Worm (Caenorhabditis elegans) whole organism, young adult: ENCODE results near the gene msrp-6.

Experiments
- F23B12.7 ChIP-seq: sonication (generic microtip); optimal IDR thresholded peaks from 2 replicates; lab custom pipeline; 2017; ENCODE audit warnings: missing genetic modification characterization, mild to moderate bottlenecking, missing compliant biosample characterization, antibody characterized with exemption, moderate library complexity; ENCODE audit not compliant: insufficient read depth
- ZK185.1 ChIP-seq: sonication (generic microtip); optimal IDR thresholded peaks from 2 replicates; lab custom pipeline; 2016; ENCODE audit warnings: mild to moderate bottlenecking, missing genetic modification characterization, missing compliant biosample characterization; ENCODE audit not compliant: poor library complexity, severe bottlenecking
- ama-1 ChIP-seq, 3 experiments: fragments of 150-350 bp in 1 of 3; sonication (generic microtip) in 2 of 3; optimal IDR thresholded peaks; 2 replicates each; lab custom pipeline; 2014 to 2018; ENCODE audit warnings: missing biosample characterization in 2 of 3, missing genetic modification characterization in 2 of 3, missing genetic modification reagents in 2 of 3
- attf-5 ChIP-seq: fragments of 200-800 bp; sonication (Bioruptor generic); optimal IDR thresholded peaks from 2 replicates; lab custom pipeline; 2018; ENCODE audit warnings: mild to moderate bottlenecking, missing genetic modification characterization, missing compliant biosample characterization
- attf-6 ChIP-seq: fragments of 200-800 bp; sonication (Bioruptor generic); IDR thresholded peaks from 2 replicates; pipeline ENCODE4 v1.3.6; 2022; ENCODE audit warnings: missing genetic modification reagents, missing genetic modification characterization, missing compliant biosample characterization
- ekl-4 ChIP-seq: fragments of 200-800 bp; sonication (Bioruptor generic); IDR thresholded peaks from 2 replicates; pipeline ENCODE4 v1.3.6; 2022; ENCODE audit warnings: missing genetic modification reagents, missing genetic modification characterization, missing compliant biosample characterization
- hlh-12 ChIP-seq: sonication (generic microtip); optimal IDR thresholded peaks from 2 replicates; lab custom pipeline; 2016; ENCODE audit warnings: missing genetic modification characterization, missing compliant biosample characterization
- hmg-1.2 ChIP-seq: fragments of 200-800 bp; sonication (Bioruptor generic); IDR thresholded peaks from 2 replicates; pipeline ENCODE4 v1.3.6; 2022; ENCODE audit warnings: missing genetic modification reagents, missing genetic modification characterization, missing compliant biosample characterization
- madf-8 ChIP-seq: fragments of 200-800 bp; sonication (Bioruptor generic); conservative IDR thresholded peaks from 2 replicates; pipeline ENCODE4 v1.3.6; 2022; ENCODE audit warnings: missing genetic modification reagents, missing genetic modification characterization, missing compliant biosample characterization
- mcd-1 ChIP-seq: fragments of 200-800 bp; sonication (Bioruptor generic); IDR thresholded peaks from 2 replicates; pipeline ENCODE4 v1.3.6; 2022; ENCODE audit warnings: missing genetic modification reagents, missing genetic modification characterization, missing compliant biosample characterization
- repo-1 ChIP-seq: sonication (generic microtip); optimal IDR thresholded peaks from 2 replicates; lab custom pipeline; 2017; ENCODE audit warnings: mild to moderate bottlenecking, missing genetic modification characterization, missing compliant biosample characterization
- unc-62 ChIP-seq: fragments of 150-350 bp; optimal IDR thresholded peaks from 2 replicates; lab custom pipeline; 2014; ENCODE audit warnings: missing biosample characterization, missing genetic modification reagents, missing genetic modification characterization
- ztf-18 ChIP-seq: sonication (generic microtip); optimal IDR thresholded peaks from 2 replicates; lab custom pipeline; 2016; ENCODE audit warnings: missing genotype, mild to moderate bottlenecking, missing genetic modification characterization, missing compliant biosample characterization

- no peak for TF ChIP-seq ZK185.1
- no peak for TF ChIP-seq hmg-1.2
- no peak for TF ChIP-seq madf-8 (GFP tag; lab: Robert Waterston, UW)
- TF ChIP-seq F23B12.7 (tag; lab: Kevin White, UChicago): no peak
- TF ChIP-seq ama-1 (optimal IDR thresholded peaks at IDR 0.05; lab: Kevin White, UChicago): no peak
- no peak for TF ChIP-seq ama-1 (GFP tag; optimal IDR thresholded peaks at IDR 0.05; lab: Kevin White, UChicago)
- TF ChIP-seq ekl-4 (GFP tag; lab: Robert Waterston, UW): no peak
- TF ChIP-seq attf-6 (GFP tag; lab: Robert Waterston, UW): no peak
- TF ChIP-seq unc-62 (GFP tag; lab: Kevin White, UChicago): no peak
- TF ChIP-seq repo-1 (tag; lab: Kevin White, UChicago): no peak
- TF ChIP-seq attf-5 (GFP tag; lab: Kevin White, UChicago): no peak
- TF ChIP-seq hlh-12: no peak
- no peak for TF ChIP-seq ztf-18 (tag; lab: Kevin White, UChicago)
- TF ChIP-seq mcd-1 (GFP tag; lab: Robert Waterston, UW): no peak
Observed at ce11 chrII:2641777-2642176, 22.5 kb downstream of the msrp-6 start, which contains the start of gene F22E5.7.
